Worm (Caenorhabditis elegans) whole organism, L4 larva: ENCODE results near the gene pnn-1.

ENCODE experiments used
- F37D6.2 ChIP-seq: sonication (generic microtip); optimal IDR thresholded peaks from 2 replicates; lab custom pipeline; 2016; ENCODE audit warnings: mild to moderate bottlenecking, missing genetic modification characterization, missing compliant biosample characterization
- F44E2.7 ChIP-seq: fragments of 200-800 bp; sonication (Bioruptor generic); IDR thresholded peaks from 2 replicates; pipeline ENCODE4 v2.1.2; 2022; ENCODE audit warnings: missing genetic modification characterization, missing compliant biosample characterization
- Y105C5A.15 ChIP-seq: fragments of 200-800 bp; sonication (Bioruptor generic); IDR thresholded peaks from 2 replicates; pipeline ENCODE4 v1.3.6; 2022; ENCODE audit warnings: missing genetic modification characterization, missing compliant biosample characterization
- Y5F2A.4 ChIP-seq: fragments of 200-800 bp; sonication (Bioruptor generic); optimal IDR thresholded peaks from 2 replicates; lab custom pipeline; 2018; ENCODE audit warnings: mild to moderate bottlenecking, missing genetic modification characterization, missing compliant biosample characterization
- ZK546.5 ChIP-seq, 2 experiments: sonication (generic microtip); optimal IDR thresholded peaks; 2 replicates each; lab custom pipeline; 2017; ENCODE audit warnings: missing biosample characterization in 2 of 2, missing genetic modification characterization in 2 of 2
- aha-1 ChIP-seq: fragments of 150-350 bp; peaks from one replicate; lab custom pipeline; 2014; ENCODE audit warnings: missing biosample characterization, missing genetic modification characterization
- ama-1 ChIP-seq: fragments of 150-350 bp; optimal IDR thresholded peaks from 2 replicates; lab custom pipeline; 2014; ENCODE audit warnings: inconsistent platforms, mixed read lengths
- attf-4 ChIP-seq: sonication (generic microtip); optimal IDR thresholded peaks from 3 replicates; lab custom pipeline; 2017; ENCODE audit warnings: missing biosample characterization, missing genetic modification characterization
- ceh-20 ChIP-seq: fragments of 200-800 bp; sonication (Bioruptor generic); IDR thresholded peaks from 2 replicates; pipeline ENCODE4 v1.3.6; 2022; ENCODE audit warnings: missing genetic modification reagents, missing genetic modification characterization, missing compliant biosample characterization
- ceh-28 ChIP-seq: fragments of 150-350 bp; optimal IDR thresholded peaks from 2 replicates; lab custom pipeline; 2014; ENCODE audit warnings: missing biosample characterization, missing genetic modification reagents, missing genetic modification characterization
- ceh-32 ChIP-seq: sonication (generic microtip); optimal IDR thresholded peaks from 2 replicates; lab custom pipeline; 2016; ENCODE audit warnings: mild to moderate bottlenecking, missing genetic modification characterization, missing compliant biosample characterization; ENCODE audit not compliant: poor library complexity
- ceh-82 ChIP-seq: sonication (generic microtip); optimal IDR thresholded peaks from 2 replicates; lab custom pipeline; 2017; ENCODE audit warnings: missing biosample characterization, missing genetic modification characterization
- ctbp-1 ChIP-seq: fragments of 200-800 bp; sonication (Bioruptor generic); IDR thresholded peaks from 2 replicates; pipeline ENCODE4 v1.3.6; 2022; ENCODE audit warnings: missing genetic modification reagents, missing genetic modification characterization, missing compliant biosample characterization
- daf-16 ChIP-seq, 3 experiments: sonication (generic microtip); optimal IDR thresholded peaks; 2 replicates each; lab custom pipeline; 2016 to 2017; ENCODE audit warnings: missing genetic modification characterization in 3 of 3, missing genetic modification reagents in 3 of 3, mild to moderate bottlenecking in 2 of 3, missing compliant biosample characterization in 2 of 3, missing biosample characterization in 1 of 3, moderate library complexity in 1 of 3
- daf-8 ChIP-seq: fragments of 200-800 bp; sonication (Bioruptor generic); IDR thresholded peaks from 2 replicates; pipeline ENCODE4 v1.3.6; 2022; ENCODE audit warnings: missing genetic modification characterization, missing compliant biosample characterization
- dmd-9 ChIP-seq: fragments of 200-800 bp; sonication (Bioruptor generic); IDR thresholded peaks from 2 replicates; pipeline ENCODE4 v1.3.6; 2022; ENCODE audit warnings: missing genetic modification reagents, missing genetic modification characterization, missing compliant biosample characterization
- dve-1 ChIP-seq: sonication (generic microtip); optimal IDR thresholded peaks from 2 replicates; lab custom pipeline; 2017; ENCODE audit warnings: antibody characterized with exemption, mild to moderate bottlenecking, missing genetic modification characterization, missing compliant biosample characterization; ENCODE audit not compliant: insufficient read depth
- egl-27 ChIP-seq: sonication (generic microtip); optimal IDR thresholded peaks from 3 replicates; lab custom pipeline; 2017; ENCODE audit warnings: missing biosample characterization, missing genetic modification reagents, missing genetic modification characterization
- fos-1 ChIP-seq: fragments of 150-350 bp; optimal IDR thresholded peaks from 2 replicates; lab custom pipeline; 2014; ENCODE audit warnings: missing biosample characterization, missing genetic modification characterization
- hif-1 ChIP-seq, 2 experiments: sonication (generic microtip); optimal IDR thresholded peaks; 2 replicates each; lab custom pipeline; 2016 to 2017; ENCODE audit warnings: missing compliant biosample characterization in 2 of 2, missing genetic modification characterization in 2 of 2, missing genetic modification reagents in 2 of 2, missing genotype in 2 of 2, mild to moderate bottlenecking in 1 of 2
- hlh-11 ChIP-seq: fragments of 200-800 bp; sonication (Bioruptor generic); optimal IDR thresholded peaks from 2 replicates; lab custom pipeline; 2018; ENCODE audit warnings: mild to moderate bottlenecking, missing genetic modification characterization, missing compliant biosample characterization
- lin-29 ChIP-seq: fragments of 200-800 bp; sonication (Bioruptor generic); IDR thresholded peaks from 2 replicates; pipeline ENCODE4 v1.3.6; 2022; ENCODE audit warnings: missing genetic modification reagents, missing genetic modification characterization, missing compliant biosample characterization
- lir-3 ChIP-seq: sonication (generic microtip); optimal IDR thresholded peaks from 2 replicates; lab custom pipeline; 2016; ENCODE audit warnings: mild to moderate bottlenecking, missing genetic modification characterization, missing compliant biosample characterization
- lsy-2 ChIP-seq, 2 experiments: fragments of 150-350 bp in 1 of 2; sonication (generic microtip) in 1 of 2; optimal IDR thresholded peaks; 2 replicates each; lab custom pipeline; 2014 to 2017; ENCODE audit warnings: missing biosample characterization in 2 of 2, missing genetic modification characterization in 2 of 2
- mdl-1 ChIP-seq, 2 experiments: fragments of 150-350 bp in 1 of 2; sonication (generic microtip) in 1 of 2; optimal IDR thresholded peaks; 2 replicates each; lab custom pipeline; 2014 to 2017; ENCODE audit warnings: missing biosample characterization in 2 of 2, missing genetic modification characterization in 2 of 2
- mep-1 ChIP-seq: fragments of 150-350 bp; sonication (generic microtip); optimal IDR thresholded peaks from 3 replicates; lab custom pipeline; 2014; ENCODE audit warnings: missing biosample characterization, missing genetic modification characterization
- mes-2 ChIP-seq: sonication (generic microtip); optimal IDR thresholded peaks from 2 replicates; lab custom pipeline; 2016; ENCODE audit warnings: missing genotype, mild to moderate bottlenecking, missing genetic modification characterization, missing compliant biosample characterization; ENCODE audit not compliant: poor library complexity, severe bottlenecking
- mxl-2 ChIP-seq: fragments of 200-800 bp; sonication (Bioruptor generic); conservative IDR thresholded peaks from 2 replicates; pipeline ENCODE4 v1.3.6; 2022; ENCODE audit warnings: missing genetic modification reagents, missing genetic modification characterization, missing compliant biosample characterization
- mxl-3 ChIP-seq: fragments of 200-800 bp; sonication (Bioruptor generic); optimal IDR thresholded peaks from 2 replicates; lab custom pipeline; 2018; ENCODE audit warnings: mild to moderate bottlenecking, missing genetic modification characterization, missing compliant biosample characterization
- nhr-102 ChIP-seq: sonication (generic microtip); optimal IDR thresholded peaks from 2 replicates; lab custom pipeline; 2016; ENCODE audit warnings: mild to moderate bottlenecking, missing genetic modification characterization, moderate library complexity, missing compliant biosample characterization
- nhr-11 ChIP-seq: fragments of 150-350 bp; optimal IDR thresholded peaks from 2 replicates; lab custom pipeline; 2014; ENCODE audit warnings: missing biosample characterization, missing genetic modification characterization
- nhr-237 ChIP-seq: sonication (generic microtip); optimal IDR thresholded peaks from 2 replicates; lab custom pipeline; 2017; ENCODE audit warnings: missing biosample characterization, missing genetic modification characterization
- nhr-25 ChIP-seq: sonication (generic microtip); optimal IDR thresholded peaks from 2 replicates; lab custom pipeline; 2017; ENCODE audit warnings: missing genetic modification characterization, mild to moderate bottlenecking, missing compliant biosample characterization, antibody characterized with exemption, moderate library complexity, borderline replicate concordance; ENCODE audit not compliant: insufficient read depth
- nhr-42 ChIP-seq: fragments of 200-800 bp; sonication (Bioruptor generic); IDR thresholded peaks from 2 replicates; pipeline ENCODE4 v1.3.6; 2022; ENCODE audit warnings: missing genetic modification characterization, missing compliant biosample characterization
- nhr-6 ChIP-seq: fragments of 150-350 bp; optimal IDR thresholded peaks from 2 replicates; lab custom pipeline; 2014; ENCODE audit warnings: missing biosample characterization, missing genetic modification characterization
- nhr-76 ChIP-seq: fragments of 150-350 bp; optimal IDR thresholded peaks from 2 replicates; lab custom pipeline; 2014; ENCODE audit warnings: missing biosample characterization, missing genetic modification characterization
- pha-4 ChIP-seq, 2 experiments: fragments of 150-350 bp in 1 of 2; fragments of 200-800 bp in 1 of 2; sonication (Bioruptor generic) in 1 of 2; IDR thresholded peaks in 1 of 2; optimal IDR thresholded peaks in 1 of 2; 2 replicates each; pipeline versions ENCODE4 v1.3.6 to Lab custom; 2014 to 2022; ENCODE audit warnings: missing genetic modification characterization in 2 of 2, missing genetic modification reagents in 2 of 2, missing biosample characterization in 1 of 2, missing compliant biosample characterization in 1 of 2
- pqm-1 ChIP-seq: sonication (generic microtip); optimal IDR thresholded peaks from 2 replicates; lab custom pipeline; 2017; ENCODE audit warnings: missing biosample characterization, missing genetic modification characterization
- saeg-2 ChIP-seq: fragments of 200-800 bp; sonication (Bioruptor generic); IDR thresholded peaks from 2 replicates; pipeline ENCODE4 v1.3.6; 2022; ENCODE audit warnings: missing genetic modification reagents, missing genetic modification characterization, missing compliant biosample characterization
- set-16 ChIP-seq: fragments of 200-800 bp; sonication (Bioruptor generic); IDR thresholded peaks from 2 replicates; pipeline ENCODE4 v1.3.6; 2022; ENCODE audit warnings: missing genetic modification reagents, missing genetic modification characterization, missing compliant biosample characterization
- skn-1 ChIP-seq: fragments of 150-350 bp; optimal IDR thresholded peaks from 2 replicates; lab custom pipeline; 2014; ENCODE audit warnings: missing biosample characterization, missing genetic modification characterization
- snpc-4 ChIP-seq: fragments of 150-350 bp; optimal IDR thresholded peaks from 2 replicates; lab custom pipeline; 2014; ENCODE audit warnings: missing biosample characterization, missing genetic modification characterization
- tra-1 ChIP-seq: fragments of 200-800 bp; sonication (Bioruptor generic); IDR thresholded peaks from 2 replicates; pipeline ENCODE4 v1.3.6; 2022; ENCODE audit warnings: missing genetic modification reagents, missing genetic modification characterization, missing compliant biosample characterization
- unc-39 ChIP-seq: sonication (generic microtip); optimal IDR thresholded peaks from 2 replicates; lab custom pipeline; 2017; ENCODE audit warnings: missing biosample characterization, missing genetic modification characterization
- unc-62 ChIP-seq, 3 experiments: fragments of 150-350 bp in 1 of 3; sonication (generic microtip); optimal IDR thresholded peaks in 2 of 3; peaks in 1 of 3; 1 replicate in 1 of 3; 2 replicates in 2 of 3; lab custom pipeline; 2014 to 2017; ENCODE audit warnings: missing biosample characterization in 3 of 3, missing genetic modification characterization in 3 of 3, missing genetic modification reagents in 3 of 3, missing genotype in 1 of 3
- vab-7 ChIP-seq: fragments of 200-800 bp; sonication (Bioruptor generic); IDR thresholded peaks from 2 replicates; pipeline ENCODE4 v1.3.6; 2022; ENCODE audit warnings: missing genetic modification reagents, missing genetic modification characterization, missing compliant biosample characterization
- ztf-11 ChIP-seq: fragments of 150-350 bp; optimal IDR thresholded peaks from 2 replicates; lab custom pipeline; 2014; ENCODE audit warnings: missing biosample characterization, missing genetic modification characterization
- ztf-7 ChIP-seq: fragments of 150-350 bp; optimal IDR thresholded peaks from 2 replicates; lab custom pipeline; 2014; ENCODE audit warnings: missing biosample characterization, missing genetic modification characterization

pnn-1 gene

ce11 chrV:13002070-13002469 lies 31.2 kb downstream of the pnn-1 start, which contains the start of gene inft-2 (continued):
- TF ChIP-seq dve-1 (tag; lab: Kevin White, UChicago): peak; percentile 60
- TF ChIP-seq hlh-11 (tag; lab: Kevin White, UChicago): peak; percentile 33
- TF ChIP-seq unc-39 (tag; lab: Kevin White, UChicago): no peak
- TF ChIP-seq lin-29: no peak
- TF ChIP-seq daf-16 (GFP tag; optimal IDR thresholded peaks at IDR 0.05; lab: Kevin White, UChicago): no peak
- peak; percentile 69 for TF ChIP-seq daf-16 (tag; optimal IDR thresholded peaks at IDR 0.05; lab: Kevin White, UChicago)
- no peak for TF ChIP-seq ceh-20 (GFP tag; lab: Robert Waterston, UW)
- no peak for TF ChIP-seq ceh-28 (tag; lab: Kevin White, UChicago)
- TF ChIP-seq aha-1: no peak
- no peak for TF ChIP-seq F37D6.2 (tag; lab: Kevin White, UChicago)
- TF ChIP-seq mdl-1 (tag; optimal IDR thresholded peaks at IDR 0.05; lab: Kevin White, UChicago): no peak

DNA sequence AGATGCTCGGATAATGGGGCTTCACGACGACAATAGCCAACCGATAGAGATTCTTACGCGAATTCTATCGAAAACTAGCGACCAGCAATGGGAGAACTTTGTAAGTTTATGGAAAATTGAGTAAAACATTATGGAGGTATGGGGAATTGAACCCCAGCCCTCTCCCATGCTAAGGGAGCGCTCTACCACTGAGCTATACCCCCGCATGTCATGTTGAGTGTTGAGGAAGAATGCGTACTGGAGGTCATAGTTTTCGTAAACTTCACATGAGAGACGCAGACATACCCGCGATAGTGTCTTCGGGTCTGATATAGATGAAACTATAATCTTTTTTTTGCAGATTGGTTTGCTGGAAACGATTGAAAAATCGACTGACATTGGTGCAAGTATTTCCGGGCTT lies 32.5 kb downstream of the pnn-1 start:
- TF ChIP-seq ztf-7 (tag; lab: Kevin White, UChicago) (peak; percentile 77), snpc-4 (tag; lab: Kevin White, UChicago) (no peak), Y5F2A.4 (GFP tag; lab: Kevin White, UChicago) (peak; percentile 69), lir-3 (tag; lab: Kevin White, UChicago) (peak; percentile 14), unc-39 (tag; lab: Kevin White, UChicago) (no peak), F44E2.7 (GFP tag; lab: Robert Waterston, UW) (0 out of 2 replicates have a peak, but pooled peaks have one; percentile 61), fos-1 (tag; lab: Kevin White, UChicago) (no peak), daf-8 (no peak), unc-62 (GFP tag; optimal IDR thresholded peaks at IDR 0.05 in 1 of 2; lab: Kevin White, UChicago) (no peak), unc-62 (tag; optimal IDR thresholded peaks at IDR 0.05; lab: Kevin White, UChicago) (no peak), nhr-25 (no peak), ztf-11 (tag; lab: Kevin White, UChicago) (no peak), nhr-6 (peak; percentile 61), mxl-3 (GFP tag; lab: Kevin White, UChicago) (peak; percentile 64), egl-27 (peak; percentile 18), pqm-1 (no peak), vab-7 (GFP tag; lab: Robert Waterston, UW) (peak; percentile 83), mep-1 (tag; lab: Kevin White, UChicago) (peak; percentile 85), dmd-9 (0 out of 2 replicates have a peak, but pooled peaks have one; percentile 41), nhr-237 (tag; lab: Kevin White, UChicago) (no peak), hif-1 (tag; optimal IDR thresholded peaks at IDR 0.05; lab: Kevin White, UChicago) (peak in 1 of 2 experiments; percentile 58), ceh-32 (tag; lab: Kevin White, UChicago) (peak; percentile 25), attf-4 (no peak), Y105C5A.15 (GFP tag; lab: Robert Waterston, UW) (peak; percentile 85), nhr-76 (no peak), mxl-2 (GFP tag; lab: Robert Waterston, UW) (0 out of 2 replicates have a peak, but pooled peaks have one; percentile 48), ctbp-1 (GFP tag; lab: Robert Waterston, UW) (peak; percentile 85), lsy-2 (tag; optimal IDR thresholded peaks at IDR 0.05; lab: Kevin White, UChicago) (no peak), tra-1 (GFP tag; lab: Robert Waterston, UW) (peak; percentile 77), F37D6.2 (tag; lab: Kevin White, UChicago) (peak; percentile 52), nhr-42 (GFP tag; lab: Robert Waterston, UW) (0 out of 2 replicates have a peak, but pooled peaks have one; percentile 48), nhr-102 (tag; lab: Kevin White, UChicago) (peak; percentile 71), mes-2 (tag; lab: Kevin White, UChicago) (peak; percentile 76), nhr-11 (tag; lab: Kevin White, UChicago) (no peak), saeg-2 (no peak), ZK546.5 (tag; optimal IDR thresholded peaks at IDR 0.05; lab: Kevin White, UChicago) (no peak), mdl-1 (tag; optimal IDR thresholded peaks at IDR 0.05; lab: Kevin White, UChicago) (peak in 1 of 2 experiments; percentile 68), skn-1 (tag; lab: Kevin White, UChicago) (no peak), pha-4 (GFP tag; IDR thresholded peaks at IDR 0.05; lab: Robert Waterston, UW) (peak; percentile 92), pha-4 (tag; optimal IDR thresholded peaks at IDR 0.05; lab: Kevin White, UChicago) (no peak), ceh-82 (no peak), ama-1 (lab: Kevin White, UChicago) (no peak), set-16 (GFP tag; lab: Robert Waterston, UW) (no peak)
